Fruit fly (Drosophila melanogaster): ENCODE results near the gene Gr28b.

Gr28b gene

dm6 chr2L:7442929-7443328, 19.1 kb downstream of the Gr28b start (continued):
- TF ChIP-seq CG11093 (GFP tag; IDR thresholded peaks at IDR 0.05) (no peak), caup (GFP tag; optimal IDR thresholded peaks at IDR 0.05; ENCODE audit: severe bottlenecking) (peak; percentile 49), CG13296 (GFP tag; optimal IDR thresholded peaks at IDR 0.05) (peak; percentile 26), Sox102F (GFP tag; optimal IDR thresholded peaks at IDR 0.05) (peak; percentile 15), D19B (GFP tag; optimal IDR thresholded peaks at IDR 0.05) (peak; percentile 29), lab (GFP tag; optimal IDR thresholded peaks at IDR 0.05) (peak; percentile 46), sc (optimal IDR thresholded peaks at IDR 0.05) (no peak), sc (GFP tag; optimal IDR thresholded peaks at IDR 0.05) (no peak), dpn (GFP tag; optimal IDR thresholded peaks at IDR 0.05) (peak in 1 of 2 experiments; percentile 1), ems (GFP tag; optimal IDR thresholded peaks at IDR 0.05) (no peak), Xbp1 (GFP tag; optimal IDR thresholded peaks at IDR 0.05) (peak; percentile 17), CG12155 (GFP tag; optimal IDR thresholded peaks at IDR 0.05) (peak; percentile 23), lmd (GFP tag; IDR thresholded peaks at IDR 0.05) (peak; percentile 60; the same call in 1 of the 2 replicates), CG4730 (GFP tag; IDR thresholded peaks at IDR 0.05) (peak; percentile 43; the same call in 1 of the 2 replicates), CG9932 (GFP tag; IDR thresholded peaks at IDR 0.05) (peak; percentile 78), vvl (GFP tag; IDR thresholded peaks at IDR 0.05) (peak; percentile 44; the same call in 1 of the 2 replicates), CG12299 (tag; optimal IDR thresholded peaks at IDR 0.05) (no peak), CG12391 (tag; optimal IDR thresholded peaks at IDR 0.05) (peak; percentile 38), bcd (GFP tag; optimal IDR thresholded peaks at IDR 0.05) (peak; percentile 39), Elba2 (GFP tag; optimal IDR thresholded peaks at IDR 0.05) (no peak), CG1024 (GFP tag; IDR thresholded peaks at IDR 0.05) (no peak), gsb (GFP tag; IDR thresholded peaks at IDR 0.05) (0 out of 2 replicates have a peak, but pooled peaks have one; percentile 36), gcm (GFP tag; optimal IDR thresholded peaks at IDR 0.05) (no peak), Dll (GFP tag; IDR thresholded peaks at IDR 0.05; ENCODE audit: partially characterized antibody) (no peak), corto (GFP tag; optimal IDR thresholded peaks at IDR 0.05) (no peak), Gug (GFP tag; IDR thresholded peaks at IDR 0.05) (peak; percentile 56; the same call in 2 of the 4 replicates), unpg (GFP tag; optimal IDR thresholded peaks at IDR 0.05) (peak; percentile 30), chn (GFP tag; optimal IDR thresholded peaks at IDR 0.05) (no peak), CTCF (GFP tag; optimal IDR thresholded peaks at IDR 0.05) (no peak), vfl (GFP tag; optimal IDR thresholded peaks at IDR 0.05) (peak; percentile 34), B-H1 (GFP tag; IDR thresholded peaks at IDR 0.05) (peak; percentile 13; the same call in 1 of the 3 replicates), zfh2 (GFP tag; optimal IDR thresholded peaks at IDR 0.05) (peak; percentile 40), jing (GFP tag; optimal IDR thresholded peaks at IDR 0.05) (no peak), esg (GFP tag; conservative IDR thresholded peaks at IDR 0.05) (peak; percentile 37; the same call in 1 of the 2 replicates), CG17802 (tag; optimal IDR thresholded peaks at IDR 0.05) (no peak), amos (GFP tag; IDR thresholded peaks at IDR 0.05; ENCODE audit: partially characterized antibody) (no peak), Atf6 (GFP tag; IDR thresholded peaks at IDR 0.05) (peak; percentile 55; the same call in 1 of the 2 replicates), CG2120 (GFP tag; optimal IDR thresholded peaks at IDR 0.05) (peak; percentile 69), ro (GFP tag; IDR thresholded peaks at IDR 0.05) (no peak), cwo (GFP tag; optimal IDR thresholded peaks at IDR 0.05) (peak; percentile 66), CG13424 (tag; optimal IDR thresholded peaks at IDR 0.05) (peak; percentile 24), sug (tag; optimal IDR thresholded peaks at IDR 0.05) (peak; percentile 8), CG12236 (GFP tag; optimal IDR thresholded peaks at IDR 0.05) (no peak), slbo (GFP tag; IDR thresholded peaks at IDR 0.05) (peak; percentile 73), CG6175 (GFP tag; IDR thresholded peaks at IDR 0.05) (no peak), odd (GFP tag; optimal IDR thresholded peaks at IDR 0.05) (peak; percentile 27), CG9817 (tag; optimal IDR thresholded peaks at IDR 0.05) (peak; percentile 29), CG14050 (GFP tag; IDR thresholded peaks at IDR 0.05) (0 out of 3 replicates have a peak, but pooled peaks have one; percentile 10), ind (GFP tag; optimal IDR thresholded peaks at IDR 0.05) (peak; percentile 4), HLHmδ (GFP tag; optimal IDR thresholded peaks at IDR 0.05) (no peak), CoRest (tag; optimal IDR thresholded peaks at IDR 0.05) (peak; percentile 58)
